Worm (Caenorhabditis elegans) whole organism, L3 larva: ENCODE data around the gene nimk-1.
"Not testable (repeated sequence)": the region's sequence is repeated elsewhere in the genome, so short reads cannot be mapped to it uniquely, and the experiment has no call there.

Experiments
- aly-2 ChIP-seq: fragments of 150-350 bp; optimal IDR thresholded peaks from 2 replicates; lab custom pipeline; 2014; ENCODE audit warnings: missing biosample characterization, missing genetic modification characterization
- lin-39 ChIP-seq: fragments of 150-350 bp; optimal IDR thresholded peaks from 2 replicates; lab custom pipeline; 2018; ENCODE audit warnings: missing biosample characterization, missing genetic modification reagents, missing genetic modification characterization

ce11 chrII:12536203-12536602 is 650 bp downstream of the nimk-1 start, which contains the start of gene F49C5.3:
- TF ChIP-seq aly-2, lin-39: not testable (repeated sequence)
